Worm (Caenorhabditis elegans): Measurements from ENCODE around the gene ZC317.7.

ce11 chrV:5493447-5493846 is 22.6 kb upstream of the ZC317.7 start, which contains the start of gene T05C3.2:
- TF ChIP-seq him-1 (tag; optimal IDR thresholded peaks at IDR 0.05) = no peak
- no peak for TF ChIP-seq W03F9.2 (tag; optimal IDR thresholded peaks at IDR 0.05)
- no peak for TF ChIP-seq dao-5 (tag; optimal IDR thresholded peaks at IDR 0.05)
